Worm (Caenorhabditis elegans) whole organism, L2 larva: ENCODE results near the gene T04A6.3.

Experiments
- C34F6.9 ChIP-seq: fragments of 150-350 bp; optimal IDR thresholded peaks from 2 replicates; lab custom pipeline; 2014; ENCODE audit warnings: missing biosample characterization, missing genetic modification characterization
- F13H6.1 ChIP-seq: sonication (generic microtip); optimal IDR thresholded peaks from 2 replicates; lab custom pipeline; 2016; ENCODE audit warnings: missing genetic modification characterization, missing compliant biosample characterization
- R02D3.7 ChIP-seq: fragments of 150-350 bp; optimal IDR thresholded peaks from 2 replicates; lab custom pipeline; 2014; ENCODE audit warnings: missing biosample characterization, missing genetic modification characterization
- Y55F3AM.14 ChIP-seq: fragments of 200-800 bp; sonication (Bioruptor generic); optimal IDR thresholded peaks from 2 replicates; lab custom pipeline; 2018; ENCODE audit warnings: mild to moderate bottlenecking, missing genetic modification characterization, missing compliant biosample characterization
- ZK546.5 ChIP-seq: sonication (generic microtip); optimal IDR thresholded peaks from 2 replicates; lab custom pipeline; 2017; ENCODE audit warnings: missing biosample characterization, missing genetic modification characterization
- aly-2 ChIP-seq: fragments of 150-350 bp; optimal IDR thresholded peaks from 2 replicates; lab custom pipeline; 2014; ENCODE audit warnings: missing biosample characterization, missing genetic modification characterization
- ama-1 ChIP-seq: fragments of 150-350 bp; optimal IDR thresholded peaks from 2 replicates; lab custom pipeline; 2018; ENCODE audit warnings: inconsistent platforms
- blmp-1 ChIP-seq: sonication (generic microtip); optimal IDR thresholded peaks from 2 replicates; lab custom pipeline; 2017; ENCODE audit warnings: missing genetic modification characterization, mild to moderate bottlenecking, missing compliant biosample characterization, antibody characterized with exemption, moderate library complexity; ENCODE audit not compliant: insufficient read depth
- ceh-16 ChIP-seq: fragments of 150-350 bp; optimal IDR thresholded peaks from 2 replicates; lab custom pipeline; 2014; ENCODE audit warnings: missing biosample characterization, missing genetic modification characterization
- ceh-82 ChIP-seq: fragments of 150-350 bp; optimal IDR thresholded peaks from 2 replicates; lab custom pipeline; 2014; ENCODE audit warnings: missing biosample characterization, missing genetic modification characterization
- crh-2 ChIP-seq: sonication (generic microtip); optimal IDR thresholded peaks from 2 replicates; lab custom pipeline; 2017; ENCODE audit warnings: missing biosample characterization, missing genetic modification characterization
- dmd-4 ChIP-seq: sonication (generic microtip); optimal IDR thresholded peaks from 2 replicates; lab custom pipeline; 2017; ENCODE audit warnings: missing biosample characterization, missing genetic modification characterization
- egl-27 ChIP-seq: sonication (generic microtip); optimal IDR thresholded peaks from 3 replicates; lab custom pipeline; 2017; ENCODE audit warnings: missing biosample characterization, missing genetic modification reagents, missing genetic modification characterization
- elt-1 ChIP-seq: fragments of 150-350 bp; optimal IDR thresholded peaks from 2 replicates; lab custom pipeline; 2014; ENCODE audit warnings: missing biosample characterization, missing genetic modification characterization
- elt-3 ChIP-seq: sonication (generic microtip); optimal IDR thresholded peaks from 2 replicates; lab custom pipeline; 2017; ENCODE audit warnings: missing biosample characterization, missing genetic modification characterization
- fos-1 ChIP-seq: fragments of 150-350 bp; optimal IDR thresholded peaks from 2 replicates; lab custom pipeline; 2014; ENCODE audit warnings: missing biosample characterization, missing genetic modification characterization
- gmeb-1 ChIP-seq: fragments of 150-350 bp; optimal IDR thresholded peaks from 2 replicates; lab custom pipeline; 2014; ENCODE audit warnings: missing biosample characterization, missing genetic modification characterization
- lin-11 ChIP-seq: fragments of 150-350 bp; sonication (generic microtip); optimal IDR thresholded peaks from 2 replicates; lab custom pipeline; 2014; ENCODE audit warnings: missing biosample characterization, missing genetic modification characterization, inconsistent platforms, mixed read lengths
- lin-13 ChIP-seq: fragments of 150-350 bp; optimal IDR thresholded peaks from 2 replicates; lab custom pipeline; 2014; ENCODE audit warnings: missing biosample characterization, missing genetic modification reagents, missing genetic modification characterization
- lin-39 ChIP-seq: fragments of 150-350 bp; optimal IDR thresholded peaks from 2 replicates; lab custom pipeline; 2014; ENCODE audit warnings: missing biosample characterization, missing genetic modification reagents, missing genetic modification characterization
- lsy-2 ChIP-seq, 2 experiments: fragments of 150-350 bp in 1 of 2; sonication (generic microtip) in 1 of 2; optimal IDR thresholded peaks; 2 replicates each; lab custom pipeline; 2014 to 2017; ENCODE audit warnings: missing biosample characterization in 2 of 2, missing genetic modification characterization in 2 of 2
- mab-5 ChIP-seq: fragments of 150-350 bp; optimal IDR thresholded peaks from 2 replicates; lab custom pipeline; 2014; ENCODE audit warnings: missing biosample characterization, missing genetic modification characterization
- mbf-1 ChIP-seq: sonication (generic microtip); optimal IDR thresholded peaks from 2 replicates; lab custom pipeline; 2017; ENCODE audit warnings: missing biosample characterization, missing genetic modification characterization
- nhr-10 ChIP-seq: sonication (generic microtip); optimal IDR thresholded peaks from 2 replicates; lab custom pipeline; 2017; ENCODE audit warnings: missing biosample characterization, missing genetic modification characterization
- nhr-11 ChIP-seq: fragments of 150-350 bp; optimal IDR thresholded peaks from 2 replicates; lab custom pipeline; 2014; ENCODE audit warnings: missing biosample characterization, missing genetic modification characterization
- nhr-12 ChIP-seq: fragments of 150-350 bp; optimal IDR thresholded peaks from 2 replicates; lab custom pipeline; 2014; ENCODE audit warnings: missing biosample characterization, missing genetic modification characterization
- nhr-129 ChIP-seq: fragments of 150-350 bp; optimal IDR thresholded peaks from 2 replicates; lab custom pipeline; 2014; ENCODE audit warnings: missing biosample characterization, missing genetic modification characterization
- nhr-21 ChIP-seq: fragments of 150-350 bp; optimal IDR thresholded peaks from 2 replicates; lab custom pipeline; 2014; ENCODE audit warnings: missing biosample characterization, missing genetic modification characterization
- nhr-23 ChIP-seq: fragments of 150-350 bp; optimal IDR thresholded peaks from 2 replicates; lab custom pipeline; 2014; ENCODE audit warnings: missing biosample characterization, missing genetic modification reagents, missing genetic modification characterization
- nhr-237 ChIP-seq: fragments of 150-350 bp; optimal IDR thresholded peaks from 2 replicates; lab custom pipeline; 2014; ENCODE audit warnings: missing biosample characterization, missing genetic modification characterization
- nhr-25 ChIP-seq: fragments of 150-350 bp; sonication (generic microtip); optimal IDR thresholded peaks from 3 replicates; lab custom pipeline; 2014; ENCODE audit warnings: missing biosample characterization, missing genetic modification characterization
- nhr-6 ChIP-seq: fragments of 150-350 bp; optimal IDR thresholded peaks from 2 replicates; lab custom pipeline; 2014; ENCODE audit warnings: missing biosample characterization, missing genetic modification characterization
- peb-1 ChIP-seq: fragments of 150-350 bp; optimal IDR thresholded peaks from 2 replicates; lab custom pipeline; 2014; ENCODE audit warnings: missing biosample characterization, missing genetic modification characterization
- sem-4 ChIP-seq: fragments of 150-350 bp; optimal IDR thresholded peaks from 2 replicates; lab custom pipeline; 2014; ENCODE audit warnings: missing biosample characterization, missing genetic modification reagents, missing genetic modification characterization
- skn-1 ChIP-seq: sonication (generic microtip); optimal IDR thresholded peaks from 2 replicates; lab custom pipeline; 2017; ENCODE audit warnings: missing biosample characterization, missing genetic modification characterization
- sma-3 ChIP-seq: sonication (generic microtip); optimal IDR thresholded peaks from 2 replicates; lab custom pipeline; 2016; ENCODE audit warnings: missing genetic modification reagents, missing genetic modification characterization, missing compliant biosample characterization
- sma-9 ChIP-seq, 2 experiments: fragments of 150-350 bp in 1 of 2; sonication (generic microtip) in 1 of 2; optimal IDR thresholded peaks; 2 replicates each; lab custom pipeline; 2014 to 2016; ENCODE audit warnings: missing genetic modification characterization in 2 of 2, mild to moderate bottlenecking in 1 of 2, missing biosample characterization in 1 of 2, missing compliant biosample characterization in 1 of 2, missing genetic modification reagents in 1 of 2, moderate library complexity in 1 of 2
- snpc-4 ChIP-seq: fragments of 150-350 bp; optimal IDR thresholded peaks from 2 replicates; lab custom pipeline; 2014; ENCODE audit warnings: missing biosample characterization, missing genetic modification characterization
- unc-55 ChIP-seq: fragments of 150-350 bp; sonication (generic microtip); optimal IDR thresholded peaks from 3 replicates; lab custom pipeline; 2014; ENCODE audit warnings: missing biosample characterization, missing genetic modification reagents, missing genetic modification characterization
- unc-62 ChIP-seq: fragments of 150-350 bp; optimal IDR thresholded peaks from 2 replicates; lab custom pipeline; 2014; ENCODE audit warnings: missing biosample characterization, missing genetic modification reagents, missing genetic modification characterization
- zag-1 ChIP-seq: fragments of 150-350 bp; optimal IDR thresholded peaks from 2 replicates; lab custom pipeline; 2014; ENCODE audit warnings: missing biosample characterization, missing genetic modification characterization
- ztf-1 ChIP-seq: fragments of 200-800 bp; sonication (Bioruptor generic); conservative IDR thresholded peaks from 2 replicates; pipeline ENCODE4 v1.3.6; 2022; ENCODE audit warnings: missing genetic modification characterization, missing compliant biosample characterization
- ztf-11 ChIP-seq: sonication (generic microtip); optimal IDR thresholded peaks from 2 replicates; lab custom pipeline; 2017; ENCODE audit warnings: missing biosample characterization, missing genetic modification characterization
- ztf-4 ChIP-seq: fragments of 150-350 bp; optimal IDR thresholded peaks from 2 replicates; lab custom pipeline; 2014; ENCODE audit warnings: missing biosample characterization, missing genetic modification characterization

The T04A6.3 gene

ce11 chrIII:7572781-7573400 is 35.2 kb downstream of the T04A6.3 start, which contains the start of the genes rpl-9 and lpd-7 (continued):
- TF ChIP-seq C34F6.9 (peak; percentile 93), ztf-4 (tag; lab: Kevin White, UChicago) (peak; percentile 64), dmd-4 (tag; lab: Kevin White, UChicago) (no peak), nhr-237 (tag; lab: Kevin White, UChicago) (no peak), lin-39 (tag; lab: Kevin White, UChicago) (no peak), nhr-23 (tag; lab: Kevin White, UChicago) (no peak), R02D3.7 (tag; lab: Kevin White, UChicago) (no peak), nhr-11 (no peak), ceh-82 (tag; lab: Kevin White, UChicago) (no peak), lin-11 (peak; percentile 72), lsy-2 (tag; optimal IDR thresholded peaks at IDR 0.05; lab: Kevin White, UChicago) (peak; percentile 65 to 91), nhr-25 (tag; lab: Kevin White, UChicago) (peak; percentile 82), Y55F3AM.14 (GFP tag; lab: Kevin White, UChicago) (no peak), fos-1 (tag; lab: Kevin White, UChicago) (peak; percentile 62), mbf-1 (no peak), nhr-10 (tag; lab: Kevin White, UChicago) (no peak), ama-1 (peak; percentile 75)
- TF ChIP-seq, all 48 proteins: peak for 25

- TF ChIP-seq unc-62 (GFP tag; lab: Kevin White, UChicago) = no peak
- no peak for TF ChIP-seq ceh-16
- TF ChIP-seq nhr-10 (tag; lab: Kevin White, UChicago) = no peak
- TF ChIP-seq nhr-237 (tag; lab: Kevin White, UChicago) = no peak
- TF ChIP-seq nhr-23 (tag; lab: Kevin White, UChicago) = no peak
- no peak for TF ChIP-seq C34F6.9
- no peak for TF ChIP-seq snpc-4 (tag; lab: Kevin White, UChicago)
- TF ChIP-seq gmeb-1 (tag; lab: Kevin White, UChicago) = no peak
- no peak for TF ChIP-seq R02D3.7 (tag; lab: Kevin White, UChicago)
- TF ChIP-seq sma-3 = no peak
- TF ChIP-seq elt-3 = no peak
- no peak for TF ChIP-seq ztf-11 (tag; lab: Kevin White, UChicago)
- TF ChIP-seq Y55F3AM.14 (GFP tag; lab: Kevin White, UChicago) = no peak
- TF ChIP-seq crh-2 = no peak
- TF ChIP-seq lin-13 (GFP tag; lab: Kevin White, UChicago) = no peak
- TF ChIP-seq nhr-6 = no peak
- TF ChIP-seq sem-4 (tag; lab: Kevin White, UChicago) = no peak
Measured at ce11 chrIII:7571726-7572125, 36.4 kb downstream of the T04A6.3 start.

ce11 chrIII:7570083-7570695 is 37.9 kb downstream of the T04A6.3 start, which contains the start of gene R13A5.7:
TSS of gene R13A5.7 (minus strand) at chrIII:7570133.
- TF ChIP-seq mab-5 (tag; lab: Kevin White, UChicago) (peak; percentile 34), egl-27 (tag; lab: Kevin White, UChicago) (peak; percentile 60), lin-39 (tag; lab: Kevin White, UChicago) (no peak), nhr-23 (tag; lab: Kevin White, UChicago) (no peak), unc-55 (peak; percentile 72), peb-1 (tag; lab: Kevin White, UChicago) (no peak), ceh-82 (tag; lab: Kevin White, UChicago) (no peak), crh-2 (peak; percentile 89), mbf-1 (no peak), ztf-1 (GFP tag; lab: Robert Waterston, UW) (no peak), unc-62 (GFP tag; lab: Kevin White, UChicago) (no peak), F13H6.1 (peak; percentile 92), snpc-4 (tag; lab: Kevin White, UChicago) (peak; percentile 45), ztf-11 (tag; lab: Kevin White, UChicago) (no peak), nhr-129 (tag; lab: Kevin White, UChicago) (peak; percentile 94), nhr-237 (tag; lab: Kevin White, UChicago) (no peak), lin-11 (no peak), sem-4 (tag; lab: Kevin White, UChicago) (peak; percentile 85), lsy-2 (tag; optimal IDR thresholded peaks at IDR 0.05; lab: Kevin White, UChicago) (peak; percentile 60 to 87), ama-1 (no peak), dmd-4 (tag; lab: Kevin White, UChicago) (no peak), nhr-11 (no peak), sma-3 (peak; percentile 50), skn-1 (no peak), Y55F3AM.14 (GFP tag; lab: Kevin White, UChicago) (no peak), blmp-1 (tag; lab: Kevin White, UChicago) (peak; percentile 40), aly-2 (no peak), elt-3 (no peak), zag-1 (peak; percentile 60), ZK546.5 (tag; lab: Kevin White, UChicago) (no peak), elt-1 (tag; lab: Kevin White, UChicago) (no peak), ztf-4 (tag; lab: Kevin White, UChicago) (peak; percentile 68), nhr-21 (tag; lab: Kevin White, UChicago) (peak; percentile 82), R02D3.7 (tag; lab: Kevin White, UChicago) (no peak), nhr-12 (no peak), fos-1 (tag; lab: Kevin White, UChicago) (peak; percentile 87), nhr-25 (tag; lab: Kevin White, UChicago) (peak; percentile 39), gmeb-1 (tag; lab: Kevin White, UChicago) (peak; percentile 63), sma-9 (GFP tag; optimal IDR thresholded peaks at IDR 0.05; lab: Kevin White, UChicago) (peak; percentile 78), sma-9 (tag; optimal IDR thresholded peaks at IDR 0.05; lab: Kevin White, UChicago) (no peak)
